Fruit fly (Drosophila melanogaster) whole organism, embryonic: Measurements from ENCODE around the gene Traf4.
A peak's percentile ranks its signal among the peaks of the same experiment; 100 is the strongest.

ENCODE experiments used
- Ada2b ChIP-seq: fragments of 200-800 bp; sonication (Bioruptor generic); IDR thresholded peaks from 2 replicates; pipeline ENCODE4 v1.3.6; 2022; ENCODE audit warnings: missing biosample characterization, missing genetic modification characterization
- Atf3 ChIP-seq: fragments of 200-800 bp; sonication (Bioruptor generic); optimal IDR thresholded peaks from 3 replicates; lab custom pipeline; 2016; ENCODE audit warnings: missing biosample characterization, missing genetic modification characterization
- C15 ChIP-seq: fragments of 200-800 bp; sonication (Bioruptor generic); IDR thresholded peaks from 3 replicates; pipeline ENCODE4 v1.3.6; 2022; ENCODE audit warnings: missing biosample characterization, missing genetic modification characterization
- CG10959 ChIP-seq: fragments of 200-800 bp; sonication (Bioruptor generic); IDR thresholded peaks from 2 replicates; pipeline ENCODE4 v1.3.6; 2022; ENCODE audit warnings: missing biosample characterization, missing genetic modification characterization
- CG11093 ChIP-seq: fragments of 200-800 bp; sonication (Bioruptor generic); IDR thresholded peaks from 3 replicates; pipeline ENCODE4 v1.3.6; 2022; ENCODE audit warnings: missing biosample characterization, missing genetic modification characterization
- CG11696 ChIP-seq: fragments of 200-800 bp; sonication (Bioruptor generic); IDR thresholded peaks from 2 replicates; pipeline ENCODE4 v1.3.6; 2022; ENCODE audit warnings: missing biosample characterization, missing genetic modification characterization
- CG13775 ChIP-seq: fragments of 200-800 bp; sonication (Bioruptor generic); optimal IDR thresholded peaks from 3 replicates; lab custom pipeline; 2017; ENCODE audit warnings: missing biosample characterization, mild to moderate bottlenecking, missing genetic modification characterization
- CG14014 ChIP-seq: fragments of 200-800 bp; sonication (Bioruptor generic); IDR thresholded peaks from 2 replicates; pipeline ENCODE4 v1.3.6; 2022; ENCODE audit warnings: missing biosample characterization, missing genetic modification characterization
- CG14710 ChIP-seq: fragments of 200-800 bp; sonication (Bioruptor generic); optimal IDR thresholded peaks from 3 replicates; lab custom pipeline; 2019; ENCODE audit warnings: missing biosample characterization, mild to moderate bottlenecking, missing genetic modification characterization, moderate library complexity
- CG14860 ChIP-seq: fragments of 200-800 bp; sonication (Bioruptor generic); IDR thresholded peaks from 3 replicates; pipeline ENCODE4 v1.3.6; 2022; ENCODE audit warnings: missing biosample characterization, missing genetic modification characterization; ENCODE audit not compliant: partially characterized antibody
- CG15269 ChIP-seq: fragments of 200-800 bp; sonication (Bioruptor generic); optimal IDR thresholded peaks from 2 replicates; lab custom pipeline; 2018; ENCODE audit warnings: missing biosample characterization, mild to moderate bottlenecking, missing genetic modification characterization, moderate library complexity
- CG15479 ChIP-seq: fragments of 200-800 bp; sonication (Bioruptor generic); optimal IDR thresholded peaks from 3 replicates; lab custom pipeline; 2019; ENCODE audit warnings: missing biosample characterization, mild to moderate bottlenecking, missing genetic modification characterization, moderate library complexity
- CG17612 ChIP-seq: fragments of 200-800 bp; sonication (Bioruptor generic); IDR thresholded peaks from 2 replicates; pipeline ENCODE4 v1.3.6; 2022; ENCODE audit warnings: missing biosample characterization, missing genetic modification characterization
- CG17829 ChIP-seq: fragments of 200-800 bp; optimal IDR thresholded peaks from 2 replicates; lab custom pipeline; 2019; ENCODE audit warnings: missing biosample characterization, mild to moderate bottlenecking, missing genetic modification characterization, moderate library complexity
- CG18619 ChIP-seq: fragments of 200-800 bp; sonication (Bioruptor generic); optimal IDR thresholded peaks from 3 replicates; lab custom pipeline; 2017; ENCODE audit warnings: missing biosample characterization, mild to moderate bottlenecking, missing genetic modification characterization
- CG30020 ChIP-seq: fragments of 200-800 bp; optimal IDR thresholded peaks from 2 replicates; lab custom pipeline; 2019; ENCODE audit warnings: missing biosample characterization, mild to moderate bottlenecking, missing genetic modification characterization, moderate library complexity
- CG30431 ChIP-seq: fragments of 200-800 bp; sonication (Bioruptor generic); optimal IDR thresholded peaks from 2 replicates; lab custom pipeline; 2017; ENCODE audit warnings: missing biosample characterization, missing genetic modification characterization
- CG3163 ChIP-seq: fragments of 200-800 bp; sonication (Bioruptor generic); optimal IDR thresholded peaks from 3 replicates; lab custom pipeline; 2016; ENCODE audit warnings: missing biosample characterization, missing genetic modification characterization
- CG33213 ChIP-seq: fragments of 200-800 bp; sonication (Bioruptor generic); optimal IDR thresholded peaks from 3 replicates; lab custom pipeline; 2016; ENCODE audit warnings: missing biosample characterization, missing genetic modification characterization
- CG3726 ChIP-seq: fragments of 200-800 bp; sonication (Bioruptor generic); IDR thresholded peaks from 3 replicates; pipeline ENCODE4, ENCODE4 v1.3.6; 2022; ENCODE audit warnings: missing biosample characterization, missing genetic modification characterization
- CG4404 ChIP-seq: fragments of 200-800 bp; sonication (Bioruptor generic); IDR thresholded peaks from 2 replicates; pipeline ENCODE4 v1.3.6; 2022; ENCODE audit warnings: missing biosample characterization, missing genetic modification characterization
- CG6175 ChIP-seq: fragments of 200-800 bp; sonication (Bioruptor generic); IDR thresholded peaks from 3 replicates; pipeline ENCODE4 v1.3.6; 2022; ENCODE audit warnings: missing biosample characterization, missing genetic modification characterization
- CG6854 ChIP-seq: fragments of 200-800 bp; sonication (Bioruptor generic); optimal IDR thresholded peaks from 3 replicates; lab custom pipeline; 2017; ENCODE audit warnings: missing biosample characterization, mild to moderate bottlenecking, missing genetic modification characterization
- CG8089 ChIP-seq: fragments of 200-800 bp; sonication (Bioruptor generic); optimal IDR thresholded peaks from 3 replicates; lab custom pipeline; 2016; ENCODE audit warnings: missing biosample characterization, missing genetic modification characterization
- CG8924 ChIP-seq: fragments of 200-800 bp; optimal IDR thresholded peaks from 3 replicates; lab custom pipeline; 2019; ENCODE audit warnings: missing biosample characterization, mild to moderate bottlenecking, missing genetic modification characterization, moderate library complexity
- CG9215 ChIP-seq: fragments of 200-800 bp; sonication (Bioruptor generic); IDR thresholded peaks from 2 replicates; pipeline ENCODE4 v1.3.6; 2022; ENCODE audit warnings: missing biosample characterization, missing genetic modification characterization
- CkIIα-i1 ChIP-seq: fragments of 200-800 bp; sonication (Bioruptor generic); IDR thresholded peaks from 2 replicates; pipeline ENCODE4 v1.3.6; 2022; ENCODE audit warnings: missing biosample characterization, missing genetic modification characterization
- Dad ChIP-seq: fragments of 200-800 bp; sonication (Bioruptor generic); optimal IDR thresholded peaks from 3 replicates; lab custom pipeline; 2016; ENCODE audit warnings: missing biosample characterization, missing genetic modification characterization
- GATAe ChIP-seq: fragments of 200-800 bp; sonication (Bioruptor generic); conservative IDR thresholded peaks from 2 replicates; pipeline ENCODE4 v1.3.6; 2022; ENCODE audit warnings: missing biosample characterization, missing genetic modification characterization
- Lpt ChIP-seq: fragments of >200 bp; optimal IDR thresholded peaks from 2 replicates; lab custom pipeline; 2018; ENCODE audit warnings: missing biosample characterization, missing genetic modification characterization
- Meics ChIP-seq: fragments of 200-800 bp; sonication (Bioruptor generic); optimal IDR thresholded peaks from 2 replicates; lab custom pipeline; 2017; ENCODE audit warnings: missing biosample characterization, mild to moderate bottlenecking, missing genetic modification characterization
- Sry-β ChIP-seq: fragments of 200-800 bp; sonication (Bioruptor generic); optimal IDR thresholded peaks from 2 replicates; lab custom pipeline; 2018; ENCODE audit warnings: missing biosample characterization, mild to moderate bottlenecking, missing genetic modification characterization, moderate library complexity
- Xbp1 ChIP-seq: fragments of 200-800 bp; sonication (Bioruptor generic); optimal IDR thresholded peaks from 3 replicates; lab custom pipeline; 2016; ENCODE audit warnings: missing biosample characterization, mild to moderate bottlenecking, missing genetic modification characterization
- YL-1 ChIP-seq: fragments of 200-800 bp; sonication (Bioruptor generic); optimal IDR thresholded peaks from 3 replicates; lab custom pipeline; 2017; ENCODE audit warnings: missing biosample characterization, mild to moderate bottlenecking, missing genetic modification characterization
- ap ChIP-seq: fragments of 200-800 bp; sonication (Bioruptor generic); IDR thresholded peaks from 2 replicates; pipeline ENCODE4 v1.3.6; 2022; ENCODE audit warnings: missing biosample characterization, missing genetic modification characterization
- cas ChIP-seq: fragments of 200-800 bp; sonication (Bioruptor generic); IDR thresholded peaks from 2 replicates; pipeline ENCODE4 v1.3.6; 2022; ENCODE audit warnings: missing biosample characterization, missing genetic modification characterization
- dpn ChIP-seq, 2 experiments: fragments of 200-800 bp; sonication (Bioruptor generic); optimal IDR thresholded peaks; 3 replicates each; lab custom pipeline; 2016; ENCODE audit warnings: missing biosample characterization in 2 of 2, missing genetic modification characterization in 2 of 2
- dysf ChIP-seq: fragments of 200-800 bp; sonication (Bioruptor generic); IDR thresholded peaks from 3 replicates; pipeline ENCODE4 v1.3.6; 2022; ENCODE audit warnings: missing biosample characterization, missing genetic modification characterization
- en ChIP-seq: fragments of 200-800 bp; sonication (Bioruptor generic); optimal IDR thresholded peaks from 2 replicates; lab custom pipeline; 2016; ENCODE audit warnings: missing biosample characterization, missing genetic modification characterization
- h ChIP-seq: fragments of >200 bp; optimal IDR thresholded peaks from 2 replicates; lab custom pipeline; 2017
- insv ChIP-seq, 2 experiments: fragments of 200-800 bp; sonication (Bioruptor generic); optimal IDR thresholded peaks; 3 replicates each; lab custom pipeline; 2016 to 2018; ENCODE audit warnings: missing biosample characterization in 2 of 2, missing genetic modification characterization in 2 of 2
- lbe ChIP-seq: fragments of 200-800 bp; sonication (Bioruptor generic); optimal IDR thresholded peaks from 2 replicates; lab custom pipeline; 2016; ENCODE audit warnings: missing biosample characterization, mild to moderate bottlenecking, missing genetic modification characterization
- mam ChIP-seq: fragments of 200-800 bp; sonication (Bioruptor generic); optimal IDR thresholded peaks from 3 replicates; lab custom pipeline; 2016; ENCODE audit warnings: missing biosample characterization, missing genetic modification characterization
- pb ChIP-seq: fragments of 200-800 bp; sonication (Bioruptor generic); optimal IDR thresholded peaks from 3 replicates; lab custom pipeline; 2016; ENCODE audit warnings: missing biosample characterization, missing genetic modification characterization
- seq ChIP-seq: fragments of 200-800 bp; sonication (Bioruptor generic); IDR thresholded peaks from 2 replicates; pipeline ENCODE4 v1.3.6; 2022; ENCODE audit warnings: missing biosample characterization, missing genetic modification characterization
- sim ChIP-seq: fragments of 200-800 bp; sonication (Bioruptor generic); IDR thresholded peaks from 2 replicates; pipeline ENCODE4 v1.3.6; 2022; ENCODE audit warnings: missing biosample characterization, missing genetic modification characterization
- sima ChIP-seq: fragments of 200-800 bp; sonication (Bioruptor generic); optimal IDR thresholded peaks from 2 replicates; lab custom pipeline; 2016; ENCODE audit warnings: missing biosample characterization, missing genetic modification characterization
- sisA ChIP-seq: fragments of 200-800 bp; sonication (Bioruptor generic); IDR thresholded peaks from 2 replicates; pipeline ENCODE4 v1.3.6; 2022; ENCODE audit warnings: missing biosample characterization, missing genetic modification characterization
- so ChIP-seq: fragments of 200-800 bp; sonication (Bioruptor generic); IDR thresholded peaks from 3 replicates; pipeline ENCODE4 v1.3.6; 2022; ENCODE audit warnings: missing biosample characterization, missing genetic modification characterization
- tgo ChIP-seq: fragments of 200-800 bp; sonication (Bioruptor generic); IDR thresholded peaks from 3 replicates; pipeline ENCODE4 v1.3.6; 2022; ENCODE audit warnings: missing biosample characterization, missing genetic modification characterization
- trem ChIP-seq: fragments of 200-800 bp; optimal IDR thresholded peaks from 3 replicates; lab custom pipeline; 2019; ENCODE audit warnings: missing biosample characterization, mild to moderate bottlenecking, missing genetic modification characterization, moderate library complexity
- vfl ChIP-seq: fragments of 200-800 bp; sonication (Bioruptor generic); optimal IDR thresholded peaks from 2 replicates; lab custom pipeline; 2016; ENCODE audit warnings: missing biosample characterization, missing genetic modification characterization

The Traf4 gene

DNA sequence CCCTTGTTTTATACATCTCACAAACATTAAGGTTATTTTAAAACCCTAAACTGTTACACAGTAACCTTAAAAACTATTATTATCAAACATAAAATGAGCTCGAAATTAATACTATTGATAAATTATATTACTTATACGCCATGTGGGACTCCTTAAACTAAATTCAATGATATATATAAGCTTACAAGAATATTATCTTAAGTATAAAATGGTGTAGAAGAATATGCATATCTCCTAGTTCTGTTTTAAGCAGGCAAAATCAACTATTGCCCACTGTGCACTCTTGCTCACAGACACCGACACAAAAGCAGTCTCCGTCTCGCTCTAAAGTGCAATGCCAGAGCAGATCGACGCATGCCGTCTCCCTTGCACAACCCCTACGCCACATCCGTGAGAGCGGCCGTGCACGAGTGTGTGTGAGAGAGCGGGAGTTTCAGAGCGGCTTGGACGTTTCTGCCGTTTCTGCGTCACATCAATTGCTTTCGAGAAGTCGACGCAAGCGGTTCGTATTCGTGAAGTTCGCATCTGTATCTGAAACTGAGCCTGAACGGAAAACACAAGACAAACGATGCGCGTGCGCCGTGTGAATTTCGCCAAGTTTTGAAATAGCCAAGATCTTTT is 9.9 kb downstream of the Traf4 start (continued):
- no peak for TF ChIP-seq CG14014 (GFP tag; lab: Robert Waterston, UW)
- peak; percentile 82 for TF ChIP-seq trem (tag; lab: Kevin White, UChicago)
- TF ChIP-seq CG13775, result peak; percentile 58
- no peak; the same call in 1 of the 2 replicates for TF ChIP-seq CG4404 (GFP tag; lab: Robert Waterston, UW)
- TF ChIP-seq en (GFP tag; lab: Kevin White, UChicago), result no peak
- TF ChIP-seq CG11093 (GFP tag; lab: Robert Waterston, UW), result 0 out of 3 replicates have a peak, but pooled peaks have one; percentile 15
- peak; percentile 38; the same call in 2 of the 3 replicates for TF ChIP-seq tgo (GFP tag; lab: Robert Waterston, UW)
- TF ChIP-seq CG17829 (tag; lab: Kevin White, UChicago), result peak; percentile 89
- peak in 1 of 2 experiments; percentile 24 for TF ChIP-seq insv (GFP tag; optimal IDR thresholded peaks at IDR 0.05; lab: Kevin White, UChicago)
- peak; percentile 28 for TF ChIP-seq Meics (GFP tag; lab: Kevin White, UChicago)
- peak; percentile 40 for TF ChIP-seq Sry-β (GFP tag; lab: Kevin White, UChicago)
- peak; percentile 27; the same call in 1 of the 2 replicates for TF ChIP-seq CG17612 (GFP tag; lab: Robert Waterston, UW)
- TF ChIP-seq dpn (GFP tag; optimal IDR thresholded peaks at IDR 0.05; lab: Kevin White, UChicago), result peak in 1 of 2 experiments; percentile 52
- no peak for TF ChIP-seq CG14860
- peak; percentile 25; the same call in 1 of the 2 replicates for TF ChIP-seq sim (GFP tag; lab: Robert Waterston, UW)
- TF ChIP-seq CG30431, result no peak
- TF ChIP-seq CG14710, result peak; percentile 84
- TF ChIP-seq sima, result no peak
- no peak for TF ChIP-seq Lpt (GFP tag; lab: Kevin White, UChicago)
- TF ChIP-seq CG9215 (GFP tag; lab: Robert Waterston, UW), result no peak
- TF ChIP-seq h (lab: Kevin White, UChicago), result no peak
- TF ChIP-seq GATAe (GFP tag; lab: Robert Waterston, UW), result no peak
- peak; percentile 71 for TF ChIP-seq seq (GFP tag; lab: Robert Waterston, UW)
- no peak for TF ChIP-seq CkIIα-i1
- TF ChIP-seq ap (GFP tag; lab: Robert Waterston, UW), result no peak
- TF ChIP-seq CG18619 (GFP tag; lab: Kevin White, UChicago), result peak; percentile 46
- no peak for TF ChIP-seq pb (GFP tag; lab: Kevin White, UChicago)
- peak; percentile 51; the same call in 1 of the 3 replicates for TF ChIP-seq CG6175 (GFP tag; lab: Robert Waterston, UW)
- TF ChIP-seq Dad (GFP tag; lab: Kevin White, UChicago), result peak; percentile 2
- no peak for TF ChIP-seq CG33213
- TF ChIP-seq Ada2b (GFP tag; lab: Robert Waterston, UW), result no peak
- peak; percentile 59; the same call in 1 of the 2 replicates for TF ChIP-seq CG10959 (GFP tag; lab: Robert Waterston, UW)
- TF ChIP-seq CG11696, result no peak
- TF ChIP-seq CG15269 (tag; lab: Kevin White, UChicago), result peak; percentile 57
- TF ChIP-seq CG30020, result peak; percentile 45
- peak; percentile 100 for TF ChIP-seq CG15479 (GFP tag; lab: Kevin White, UChicago)
- peak; percentile 44; the same call in 1 of the 3 replicates for TF ChIP-seq dysf (GFP tag; lab: Robert Waterston, UW)
- TF ChIP-seq CG6854 (GFP tag; lab: Kevin White, UChicago), result no peak
- TF ChIP-seq CG3726 (GFP tag; lab: Robert Waterston, UW), result 0 out of 3 replicates have a peak, but pooled peaks have one; percentile 13
- TF ChIP-seq YL-1 (GFP tag; lab: Kevin White, UChicago), result peak; percentile 19
- peak; percentile 2 for TF ChIP-seq Atf3 (GFP tag; lab: Kevin White, UChicago)
- peak; percentile 42 for TF ChIP-seq Xbp1 (GFP tag; lab: Kevin White, UChicago)
- no peak for TF ChIP-seq so (GFP tag; lab: Robert Waterston, UW)
- no peak for TF ChIP-seq vfl
- no peak for TF ChIP-seq CG3163 (GFP tag; lab: Kevin White, UChicago)
- peak; percentile 5 for TF ChIP-seq lbe (GFP tag; lab: Kevin White, UChicago)
- TF ChIP-seq sisA, result peak; percentile 31; the same call in 1 of the 2 replicates
- TF ChIP-seq CG8089 (GFP tag; lab: Kevin White, UChicago), result no peak
- no peak for TF ChIP-seq cas (GFP tag; lab: Robert Waterston, UW)
- TF ChIP-seq C15 (GFP tag; lab: Robert Waterston, UW), result no peak
- TF ChIP-seq CG8924 (tag; lab: Kevin White, UChicago), result peak; percentile 77
- TF ChIP-seq mam (GFP tag; lab: Kevin White, UChicago), result no peak
